Worm (Caenorhabditis elegans) whole organism, L1 larva: Measurements from ENCODE around the gene srd-5.
A peak's percentile ranks its signal among the peaks of the same experiment; 100 is the strongest.

Source experiments
- elt-3 ChIP-seq, 6 experiments: fragments of 150-350 bp in 1 of 6; sonication (generic microtip); optimal IDR thresholded peaks; 2 replicates each; lab custom pipeline; 2017 to 2018; ENCODE audit warnings: missing biosample characterization in 6 of 6, missing genetic modification characterization in 6 of 6, inconsistent platforms in 1 of 6
- nhr-76 ChIP-seq: sonication (generic microtip); optimal IDR thresholded peaks from 2 replicates; lab custom pipeline; 2017; ENCODE audit warnings: missing biosample characterization, missing genetic modification characterization
- nhr-84 ChIP-seq: sonication (generic microtip); optimal IDR thresholded peaks from 2 replicates; lab custom pipeline; 2017; ENCODE audit warnings: missing biosample characterization, missing genetic modification characterization
- rnt-1 ChIP-seq: sonication (generic microtip); optimal IDR thresholded peaks from 2 replicates; lab custom pipeline; 2016; ENCODE audit warnings: mild to moderate bottlenecking, missing genetic modification characterization, moderate library complexity, missing compliant biosample characterization
- snpc-4 ChIP-seq: fragments of 150-350 bp; optimal IDR thresholded peaks from 2 replicates; lab custom pipeline; 2014; ENCODE audit warnings: missing biosample characterization, missing genetic modification characterization
- ztf-11 ChIP-seq, 2 experiments: sonication (generic microtip); optimal IDR thresholded peaks; 2 replicates each; lab custom pipeline; 2016 to 2017; ENCODE audit warnings: missing genetic modification characterization in 2 of 2, missing biosample characterization in 1 of 2, missing compliant biosample characterization in 1 of 2

DNA sequence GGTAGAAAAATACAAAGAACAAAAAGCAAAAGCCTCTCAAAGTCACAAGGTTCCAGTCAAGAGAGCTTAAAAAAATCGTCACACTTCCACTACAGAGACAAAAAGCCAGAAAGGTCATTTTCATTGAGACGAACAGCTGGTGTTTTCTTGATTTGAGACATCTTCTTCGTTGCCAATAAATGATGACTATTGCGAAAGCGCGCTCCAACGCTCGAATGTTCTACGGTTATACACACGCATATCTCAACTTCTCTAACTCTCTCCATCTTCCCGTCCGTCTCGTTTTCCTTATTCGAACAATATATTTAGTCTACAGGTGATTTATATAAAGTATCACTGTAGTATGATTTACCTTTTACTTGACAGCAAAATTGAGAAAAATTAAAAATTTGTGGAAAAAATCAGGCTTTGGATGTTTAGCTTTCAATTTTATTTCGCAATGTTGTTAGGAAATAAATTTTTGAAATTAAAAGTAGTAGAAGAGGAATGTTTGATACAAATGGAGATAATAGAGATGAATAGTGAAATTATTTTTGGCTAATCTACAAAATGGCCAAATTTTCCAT, 8.9 kb downstream of the srd-5 start:
- TF ChIP-seq nhr-76 (tag; lab: Kevin White, UChicago) (no peak), elt-3 (tag; optimal IDR thresholded peaks at IDR 0.05; lab: Kevin White, UChicago) (peak in 2 of 6 experiments; percentile 29 to 66), ztf-11 (tag; optimal IDR thresholded peaks at IDR 0.05; lab: Kevin White, UChicago) (no peak), rnt-1 (tag; lab: Kevin White, UChicago) (peak; percentile 33), snpc-4 (peak; percentile 35), nhr-84 (tag; lab: Kevin White, UChicago) (no peak)
